Fruit fly (Drosophila melanogaster): ENCODE measurements around the gene CG12093.

CG12093 gene

dm6 chr3L:2733208-2733607 lies 40.6 kb downstream of the CG12093 start (continued):
- TF ChIP-seq CG6813 (GFP tag; optimal IDR thresholded peaks at IDR 0.05) (peak; percentile 25), CG10366 (GFP tag; IDR thresholded peaks at IDR 0.05) (peak; percentile 73), Abd-B (GFP tag; optimal IDR thresholded peaks at IDR 0.05) (peak; percentile 79), prd (optimal IDR thresholded peaks at IDR 0.05) (no peak), prd (GFP tag; IDR thresholded peaks at IDR 0.05) (peak; percentile 76), danr (GFP tag; IDR thresholded peaks at IDR 0.05) (peak; percentile 54; the same call in 1 of the 2 replicates), zf30C (GFP tag; optimal IDR thresholded peaks at IDR 0.05) (no peak), tap (tag; optimal IDR thresholded peaks at IDR 0.05) (no peak), CG12942 (GFP tag; optimal IDR thresholded peaks at IDR 0.05) (peak; percentile 53), CG12659 (GFP tag; optimal IDR thresholded peaks at IDR 0.05) (peak; percentile 58), sqz (GFP tag; optimal IDR thresholded peaks at IDR 0.05) (no peak), CG1603 (tag; optimal IDR thresholded peaks at IDR 0.05) (peak; percentile 73), CG3995 (GFP tag; optimal IDR thresholded peaks at IDR 0.05) (peak; percentile 23), Asciz (GFP tag; optimal IDR thresholded peaks at IDR 0.05) (no peak), Atf6 (GFP tag; IDR thresholded peaks at IDR 0.05) (peak; percentile 85), CG5245 (GFP tag; optimal IDR thresholded peaks at IDR 0.05) (peak; percentile 61), unpg (GFP tag; optimal IDR thresholded peaks at IDR 0.05) (peak; percentile 80), CG12071 (GFP tag; optimal IDR thresholded peaks at IDR 0.05) (peak; percentile 62), Lim3 (GFP tag; IDR thresholded peaks at IDR 0.05) (no peak), Usf (GFP tag; optimal IDR thresholded peaks at IDR 0.05) (no peak), run (tag; optimal IDR thresholded peaks at IDR 0.05) (no peak), chn (GFP tag; optimal IDR thresholded peaks at IDR 0.05) (peak; percentile 51), pnt (GFP tag; optimal IDR thresholded peaks at IDR 0.05) (peak; percentile 51), fd96Cb (tag; optimal IDR thresholded peaks at IDR 0.05) (peak; percentile 60), pros (GFP tag; optimal IDR thresholded peaks at IDR 0.05) (no peak), Mad (GFP tag; optimal IDR thresholded peaks at IDR 0.05) (peak; percentile 39), Lpt (GFP tag; optimal IDR thresholded peaks at IDR 0.05) (no peak), Sox102F (GFP tag; optimal IDR thresholded peaks at IDR 0.05) (peak; percentile 81), CG17359 (tag; optimal IDR thresholded peaks at IDR 0.05) (peak; percentile 55), ttk (GFP tag; IDR thresholded peaks at IDR 0.05) (peak; percentile 65), Six4 (GFP tag; optimal IDR thresholded peaks at IDR 0.05) (peak; percentile 5), slp2 (GFP tag; optimal IDR thresholded peaks at IDR 0.05) (peak; percentile 35), Drgx (GFP tag; IDR thresholded peaks at IDR 0.05) (peak; percentile 84), grau (tag; optimal IDR thresholded peaks at IDR 0.05) (peak; percentile 74), Stat92E (GFP tag; optimal IDR thresholded peaks at IDR 0.05) (no peak), Sox100B (GFP tag; optimal IDR thresholded peaks at IDR 0.05) (peak; percentile 44), CG2199 (GFP tag; IDR thresholded peaks at IDR 0.05) (no peak), en (GFP tag; optimal IDR thresholded peaks at IDR 0.05) (peak; percentile 4), ind (GFP tag; optimal IDR thresholded peaks at IDR 0.05) (peak; percentile 75), chif (GFP tag; optimal IDR thresholded peaks at IDR 0.05) (peak; percentile 61 to 69), ham (GFP tag; IDR thresholded peaks at IDR 0.05) (no peak), eve (GFP tag; optimal IDR thresholded peaks at IDR 0.05) (peak in 1 of 2 experiments; percentile 66), so (GFP tag; IDR thresholded peaks at IDR 0.05) (peak; percentile 54; the same call in 1 of the 3 replicates), Pdp1 (GFP tag; optimal IDR thresholded peaks at IDR 0.05) (peak; percentile 46 to 60), CG6175 (GFP tag; IDR thresholded peaks at IDR 0.05) (peak; percentile 37; the same call in 1 of the 3 replicates), otp (GFP tag; IDR thresholded peaks at IDR 0.05) (peak; percentile 70; the same call in 2 of the 3 replicates), CG1233 (GFP tag; optimal IDR thresholded peaks at IDR 0.05) (no peak), Oaz (GFP tag; IDR thresholded peaks at IDR 0.05) (peak; percentile 53), CG10979 (tag; optimal IDR thresholded peaks at IDR 0.05) (peak; percentile 56), sens-2 (GFP tag; IDR thresholded peaks at IDR 0.05) (no peak), slbo (GFP tag; IDR thresholded peaks at IDR 0.05) (peak; percentile 90)
